Worm (Caenorhabditis elegans) whole organism, midembryonic: ENCODE data around the gene F17C11.13.

Experiments
- med-1 ChIP-seq: sonication (generic microtip); optimal IDR thresholded peaks from 2 replicates; lab custom pipeline; 2017; ENCODE audit warnings: missing genetic modification characterization, mild to moderate bottlenecking, missing compliant biosample characterization, antibody characterized with exemption, missing genetic modification reagents; ENCODE audit not compliant: insufficient read depth
- ztf-29 ChIP-seq: fragments of 200-800 bp; sonication (Bioruptor generic); IDR thresholded peaks from 2 replicates; pipeline ENCODE4 v1.3.6; 2022; ENCODE audit warnings: missing genetic modification reagents, missing genetic modification characterization, missing compliant biosample characterization

DNA sequence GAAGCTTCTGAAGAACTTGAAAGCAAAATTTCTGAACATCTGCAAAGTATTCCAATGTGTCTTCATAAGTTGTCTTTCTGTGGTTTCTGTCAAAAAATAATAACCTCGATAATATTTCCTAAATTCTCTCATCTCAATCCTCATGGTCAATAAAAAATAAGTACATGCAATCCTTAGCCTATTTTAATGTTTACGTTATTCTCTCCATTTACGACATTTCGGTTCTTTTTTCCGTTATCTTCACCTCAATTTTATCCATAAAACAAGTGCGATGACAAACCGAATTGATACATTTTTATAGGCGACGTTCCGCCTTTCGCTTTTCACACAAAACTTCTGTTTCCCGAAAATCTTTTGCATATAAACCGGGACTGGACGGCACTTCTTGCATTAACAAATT lies 6.2 kb upstream of the F17C11.13 start, which contains the start of gene col-153:
- TF ChIP-seq med-1 (GFP tag; lab: Kevin White, UChicago): no peak
- TF ChIP-seq ztf-29 (GFP tag; lab: Robert Waterston, UW): no peak
